Worm (Caenorhabditis elegans) whole organism, early embryonic: ENCODE measurements around the gene lin-49.

Experiments used
- ama-1 ChIP-seq: fragments of 150-350 bp; optimal IDR thresholded peaks from 2 replicates; lab custom pipeline; 2014
- ceh-36 ChIP-seq: sonication (generic microtip); optimal IDR thresholded peaks from 2 replicates; lab custom pipeline; 2016; ENCODE audit warnings: missing genetic modification characterization, inconsistent platforms, missing compliant biosample characterization
- ets-7 ChIP-seq: sonication (generic microtip); optimal IDR thresholded peaks from 2 replicates; lab custom pipeline; 2016; ENCODE audit warnings: missing genotype, missing genetic modification characterization, missing compliant biosample characterization
- hmbx-1 ChIP-seq: sonication (generic microtip); optimal IDR thresholded peaks from 2 replicates; lab custom pipeline; 2016; ENCODE audit warnings: mild to moderate bottlenecking, missing genetic modification characterization, missing compliant biosample characterization

ce11 chrIV:8602877-8603276 is 17.6 kb upstream of the lin-49 start, which contains the start of gene Y59H11AR.10:
- TF ChIP-seq hmbx-1 (tag; lab: Kevin White, UChicago) (no peak), ceh-36 (tag; lab: Kevin White, UChicago) (no peak), ets-7 (tag; lab: Kevin White, UChicago) (no peak), ama-1 (lab: Kevin White, UChicago) (no peak)
